Fruit fly (Drosophila melanogaster) whole organism, adult: ENCODE measurements around the gene Cln3.

ENCODE experiments used
- CG11617 ChIP-seq: fragments of 200-800 bp; sonication (Bioruptor generic); optimal IDR thresholded peaks from 2 replicates; lab custom pipeline; 2017; ENCODE audit warnings: mild to moderate bottlenecking, missing biosample characterization, missing genetic modification reagents, missing genetic modification characterization
- CG12768 ChIP-seq: fragments of 200-800 bp; sonication (Bioruptor generic); optimal IDR thresholded peaks from 2 replicates; lab custom pipeline; 2017; ENCODE audit warnings: missing biosample characterization, missing genetic modification characterization, mild to moderate bottlenecking, moderate library complexity, missing genetic modification reagents
- CG14711 ChIP-seq: fragments of 200-800 bp; sonication (Bioruptor generic); optimal IDR thresholded peaks from 2 replicates; lab custom pipeline; 2018; ENCODE audit warnings: missing biosample characterization, mild to moderate bottlenecking, missing genetic modification characterization, moderate library complexity
- CG1620 ChIP-seq: fragments of 200-800 bp; sonication (Bioruptor generic); optimal IDR thresholded peaks from 2 replicates; lab custom pipeline; 2016; ENCODE audit warnings: missing biosample characterization, missing genetic modification characterization
- CG33017 ChIP-seq: fragments of 200-800 bp; sonication (Bioruptor generic); optimal IDR thresholded peaks from 2 replicates; lab custom pipeline; 2018; ENCODE audit warnings: missing biosample characterization, mild to moderate bottlenecking, missing genetic modification characterization, moderate library complexity
- CG5204 ChIP-seq: fragments of 200-800 bp; sonication (Bioruptor generic); optimal IDR thresholded peaks from 2 replicates; lab custom pipeline; 2016; ENCODE audit warnings: missing biosample characterization, missing genetic modification characterization
- CG7045 ChIP-seq: fragments of 200-800 bp; sonication (Bioruptor generic); optimal IDR thresholded peaks from 2 replicates; lab custom pipeline; 2017; ENCODE audit warnings: missing biosample characterization, mild to moderate bottlenecking, missing genetic modification characterization
- CG7101 ChIP-seq: fragments of 200-800 bp; sonication (Bioruptor generic); optimal IDR thresholded peaks from 2 replicates; lab custom pipeline; 2018; ENCODE audit warnings: missing biosample characterization, mild to moderate bottlenecking, missing genetic modification characterization, moderate library complexity
- Clk ChIP-seq: fragments of 200-800 bp; sonication (Bioruptor generic); optimal IDR thresholded peaks from 2 replicates; lab custom pipeline; 2017; ENCODE audit warnings: missing biosample characterization, missing genetic modification characterization
- Crg-1 ChIP-seq: fragments of 200-800 bp; sonication (Bioruptor generic); optimal IDR thresholded peaks from 2 replicates; lab custom pipeline; 2016; ENCODE audit warnings: missing biosample characterization, missing genetic modification characterization
- Hr96 ChIP-seq: fragments of 200-800 bp; sonication (Bioruptor generic); optimal IDR thresholded peaks from 2 replicates; lab custom pipeline; 2016; ENCODE audit warnings: missing biosample characterization, missing genetic modification characterization
- Mnt ChIP-seq: fragments of 200-800 bp; sonication (Bioruptor generic); optimal IDR thresholded peaks from 2 replicates; lab custom pipeline; 2016; ENCODE audit warnings: missing biosample characterization, mild to moderate bottlenecking, missing genetic modification characterization
- bab1 ChIP-seq: fragments of 200-800 bp; sonication (Bioruptor generic); optimal IDR thresholded peaks from 3 replicates; lab custom pipeline; 2019; ENCODE audit warnings: missing biosample characterization, mild to moderate bottlenecking, missing genetic modification characterization, moderate library complexity
- cic ChIP-seq: fragments of 200-800 bp; sonication (Bioruptor generic); optimal IDR thresholded peaks from 2 replicates; lab custom pipeline; 2017; ENCODE audit warnings: missing biosample characterization, mild to moderate bottlenecking, missing genetic modification characterization, moderate library complexity
- cnc ChIP-seq, 2 experiments: fragments of >200 bp; optimal IDR thresholded peaks; 2 replicates each; lab custom pipeline; 2017
- kay ChIP-seq: fragments of 200-800 bp; sonication (Bioruptor generic); peaks from one replicate; lab custom pipeline; 2016; ENCODE audit warnings: missing biosample characterization, missing genetic modification characterization, borderline replicate concordance
- ovo ChIP-seq: fragments of 200-800 bp; sonication (Bioruptor generic); optimal IDR thresholded peaks from 2 replicates; lab custom pipeline; 2016; ENCODE audit warnings: missing biosample characterization, missing genetic modification characterization
- pad ChIP-seq: fragments of 200-800 bp; sonication (Bioruptor generic); optimal IDR thresholded peaks from 3 replicates; lab custom pipeline; 2017; ENCODE audit warnings: missing biosample characterization, missing genetic modification characterization, mild to moderate bottlenecking, moderate library complexity, missing genetic modification reagents
- tj ChIP-seq: fragments of 200-800 bp; sonication (Bioruptor generic); optimal IDR thresholded peaks from 3 replicates; lab custom pipeline; 2017; ENCODE audit warnings: missing biosample characterization, mild to moderate bottlenecking, missing genetic modification characterization, moderate library complexity
- toe ChIP-seq: fragments of 200-800 bp; sonication (Bioruptor generic); optimal IDR thresholded peaks from 2 replicates; lab custom pipeline; 2016; ENCODE audit warnings: missing biosample characterization, missing genetic modification characterization

Cln3 gene

DNA sequence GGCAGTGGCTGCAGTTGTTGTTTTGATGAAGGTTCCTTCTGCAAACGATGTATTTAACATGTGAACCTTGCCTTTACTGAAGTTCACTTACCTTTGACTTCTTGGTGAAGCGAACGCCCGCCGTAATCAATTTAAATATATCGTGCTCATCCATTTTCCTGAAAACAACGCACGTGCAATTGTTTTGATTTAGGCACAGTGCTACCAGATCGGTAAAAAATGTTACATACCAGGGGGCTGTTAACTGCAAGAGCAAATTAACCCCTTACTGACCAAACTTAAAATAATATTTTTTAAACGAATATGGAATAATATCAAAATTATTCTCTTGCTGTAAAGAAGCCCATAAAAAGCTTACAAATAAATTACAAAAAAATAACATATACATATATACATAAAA, 9.4 kb downstream of the Cln3 start, which contains the start of gene ais:
TSS of gene ais (minus strand) at position 205 of the 400 bp plus-strand sequence.
- TF ChIP-seq Mnt (peak; percentile 98), CG11617 (GFP tag; lab: Kevin White, UChicago) (peak; percentile 20), kay (no peak), CG7101 (tag; lab: Kevin White, UChicago) (peak; percentile 55), CG5204 (GFP tag; lab: Kevin White, UChicago) (peak; percentile 32), tj (GFP tag; lab: Kevin White, UChicago) (no peak), toe (GFP tag; lab: Kevin White, UChicago) (peak; percentile 40), CG1620 (GFP tag; lab: Kevin White, UChicago) (no peak)

DNA sequence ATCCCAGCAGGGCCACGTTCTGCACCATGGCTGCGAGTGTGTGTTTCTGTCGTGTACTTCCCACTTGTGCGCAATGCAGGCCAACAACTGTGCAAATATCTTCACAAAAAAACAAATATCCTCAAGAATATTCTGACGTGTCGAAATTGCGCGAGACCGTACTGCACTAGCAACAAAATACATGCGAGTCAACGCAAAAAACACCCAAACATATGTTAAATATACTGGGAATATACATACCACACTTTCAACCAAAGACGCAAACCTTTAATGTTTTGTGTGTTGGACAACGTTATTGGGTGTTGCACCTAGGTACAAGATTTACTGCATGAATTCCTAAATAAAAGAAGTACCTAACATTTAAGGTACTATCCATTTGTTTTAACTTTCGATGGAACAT, 11.8 kb downstream of the Cln3 start, which contains the start of gene NUCB1:
TSS of gene NUCB1 (minus strand) at position 173 of the 400 bp plus-strand sequence.
- TF ChIP-seq CG7045 (GFP tag; lab: Kevin White, UChicago) = no peak
- no peak for TF ChIP-seq cic (GFP tag; lab: Kevin White, UChicago)
- no peak for TF ChIP-seq CG11617 (GFP tag; lab: Kevin White, UChicago)
- TF ChIP-seq CG33017 (tag; lab: Kevin White, UChicago) = no peak
- TF ChIP-seq Hr96 (GFP tag; lab: Kevin White, UChicago) = peak; percentile 64
- TF ChIP-seq CG12768 (GFP tag; lab: Kevin White, UChicago) = no peak
- TF ChIP-seq CG14711 = peak; percentile 45
- TF ChIP-seq CG1620 (GFP tag; lab: Kevin White, UChicago) = peak; percentile 70
- peak; percentile 67 for TF ChIP-seq Crg-1 (GFP tag; lab: Kevin White, UChicago)
- TF ChIP-seq kay = no peak
- TF ChIP-seq pad (GFP tag; lab: Kevin White, UChicago) = peak; percentile 50
- TF ChIP-seq cnc (optimal IDR thresholded peaks at IDR 0.05; lab: Kevin White, UChicago) = no peak
- TF ChIP-seq Mnt = peak; percentile 18
- TF ChIP-seq bab1 (GFP tag; lab: Kevin White, UChicago) = peak; percentile 78
- peak; percentile 50 for TF ChIP-seq ovo
- TF ChIP-seq Clk = no peak
- peak; percentile 42 for TF ChIP-seq CG5204 (GFP tag; lab: Kevin White, UChicago)
- TF ChIP-seq tj (GFP tag; lab: Kevin White, UChicago) = no peak
- TF ChIP-seq CG7101 (tag; lab: Kevin White, UChicago) = peak; percentile 41
- TF ChIP-seq toe (GFP tag; lab: Kevin White, UChicago) = peak; percentile 40

DNA sequence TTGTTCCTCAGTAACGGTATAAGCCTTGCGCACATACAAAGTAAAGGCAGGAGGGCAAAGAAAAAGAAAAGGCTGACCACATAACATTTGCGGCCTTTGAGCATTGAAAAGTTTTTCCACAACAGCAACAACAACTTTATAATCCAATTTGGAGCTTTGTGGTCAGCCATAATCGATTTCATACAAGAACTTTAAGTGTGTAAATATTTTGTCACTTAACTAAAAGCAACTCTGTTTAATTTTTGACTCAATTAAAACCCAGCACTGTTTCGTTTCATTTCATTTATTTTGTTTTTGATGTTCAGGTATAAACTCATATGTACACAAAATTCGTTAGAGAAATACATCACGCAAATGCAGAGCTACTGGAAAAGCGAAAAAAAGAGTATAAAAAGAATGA, 16.4 kb downstream of the Cln3 start, which contains the start of gene CG42816:
TSS of gene CG42816 (minus strand) at position 101 of the 400 bp plus-strand sequence.
- no peak for TF ChIP-seq cnc (optimal IDR thresholded peaks at IDR 0.05; lab: Kevin White, UChicago)
- TF ChIP-seq cic (GFP tag; lab: Kevin White, UChicago) = no peak
- no peak for TF ChIP-seq CG7101 (tag; lab: Kevin White, UChicago)
- TF ChIP-seq CG33017 (tag; lab: Kevin White, UChicago) = no peak
- TF ChIP-seq CG7045 (GFP tag; lab: Kevin White, UChicago) = no peak
- no peak for TF ChIP-seq CG12768 (GFP tag; lab: Kevin White, UChicago)
- TF ChIP-seq Clk = no peak
- no peak for TF ChIP-seq CG14711
- TF ChIP-seq pad (GFP tag; lab: Kevin White, UChicago) = no peak
- TF ChIP-seq tj (GFP tag; lab: Kevin White, UChicago) = no peak
- TF ChIP-seq Mnt = no peak
- no peak for TF ChIP-seq CG11617 (GFP tag; lab: Kevin White, UChicago)

DNA sequence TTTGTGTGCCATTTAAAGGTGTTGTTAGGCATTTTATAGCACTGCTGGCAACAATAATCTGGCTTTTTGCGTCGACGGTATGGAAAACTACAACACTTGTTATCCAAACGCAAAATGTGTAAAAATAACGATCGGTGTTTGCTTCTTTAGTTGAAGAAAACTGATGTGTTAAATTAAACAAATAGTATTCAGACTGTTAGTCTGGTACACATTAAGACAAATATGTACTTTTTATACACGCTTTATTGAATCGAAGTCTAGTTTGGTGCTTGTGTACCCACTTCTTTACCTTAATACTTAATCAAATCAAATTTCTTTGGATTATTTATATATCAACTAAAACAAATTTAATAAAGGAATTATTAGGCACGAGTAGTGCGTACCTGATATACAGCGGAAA, 22.4 kb downstream of the Cln3 start:
- TF ChIP-seq CG1620 (GFP tag; lab: Kevin White, UChicago) = no peak
- no peak for TF ChIP-seq Mnt
- no peak for TF ChIP-seq CG7045 (GFP tag; lab: Kevin White, UChicago)
- no peak for TF ChIP-seq toe (GFP tag; lab: Kevin White, UChicago)

DNA sequence AAGACGTTTGTCGTGTGGAACGTTAAGA, 22.6 kb downstream of the Cln3 start, which contains the start of gene CG42815:
TSS of gene CG42815 (minus strand) at position 20 of the 28 bp plus-strand sequence.
- TF ChIP-seq CG12768 (GFP tag; lab: Kevin White, UChicago) (no peak), CG7101 (tag; lab: Kevin White, UChicago) (no peak), CG7045 (GFP tag; lab: Kevin White, UChicago) (no peak), Clk (no peak), bab1 (GFP tag; lab: Kevin White, UChicago) (no peak), CG11617 (GFP tag; lab: Kevin White, UChicago) (no peak), toe (GFP tag; lab: Kevin White, UChicago) (no peak), CG33017 (tag; lab: Kevin White, UChicago) (no peak), ovo (no peak), cic (GFP tag; lab: Kevin White, UChicago) (no peak), CG5204 (GFP tag; lab: Kevin White, UChicago) (no peak), CG1620 (GFP tag; lab: Kevin White, UChicago) (no peak), CG14711 (no peak), Hr96 (GFP tag; lab: Kevin White, UChicago) (no peak), Mnt (no peak), Crg-1 (GFP tag; lab: Kevin White, UChicago) (no peak), tj (GFP tag; lab: Kevin White, UChicago) (no peak), pad (GFP tag; lab: Kevin White, UChicago) (no peak), cnc (optimal IDR thresholded peaks at IDR 0.05; lab: Kevin White, UChicago) (no peak), kay (no peak)

DNA sequence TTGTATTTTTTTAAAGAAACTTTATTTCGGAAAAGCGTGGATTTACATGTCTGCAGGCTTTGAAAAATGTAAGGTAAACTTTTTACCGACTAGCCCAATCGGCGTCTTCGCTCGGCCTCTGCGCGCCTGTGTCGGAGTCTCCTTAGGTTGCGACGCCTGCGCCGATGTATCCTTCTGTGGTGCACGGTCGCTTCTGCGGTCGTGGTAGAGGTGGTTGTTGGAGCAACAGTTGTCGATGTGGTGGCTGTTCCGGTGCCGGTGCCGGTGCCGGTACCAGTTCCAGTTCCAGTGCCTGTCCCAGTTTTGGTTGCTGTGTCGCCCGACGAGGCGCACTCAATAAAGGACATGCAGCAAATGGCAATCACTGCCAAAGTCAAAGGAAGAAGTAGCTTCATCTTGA, 22.9 kb downstream of the Cln3 start:
- no peak for TF ChIP-seq Mnt
- no peak for TF ChIP-seq ovo
- TF ChIP-seq Clk = no peak
- TF ChIP-seq cic (GFP tag; lab: Kevin White, UChicago) = no peak
- TF ChIP-seq CG7045 (GFP tag; lab: Kevin White, UChicago) = no peak
- TF ChIP-seq Crg-1 (GFP tag; lab: Kevin White, UChicago) = no peak
- TF ChIP-seq CG11617 (GFP tag; lab: Kevin White, UChicago) = no peak
- no peak for TF ChIP-seq CG7101 (tag; lab: Kevin White, UChicago)
- no peak for TF ChIP-seq Hr96 (GFP tag; lab: Kevin White, UChicago)
- TF ChIP-seq kay = no peak
- no peak for TF ChIP-seq bab1 (GFP tag; lab: Kevin White, UChicago)
- TF ChIP-seq tj (GFP tag; lab: Kevin White, UChicago) = no peak
- no peak for TF ChIP-seq pad (GFP tag; lab: Kevin White, UChicago)
- no peak for TF ChIP-seq CG14711
- TF ChIP-seq CG5204 (GFP tag; lab: Kevin White, UChicago) = no peak
- no peak for TF ChIP-seq toe (GFP tag; lab: Kevin White, UChicago)
- no peak for TF ChIP-seq CG33017 (tag; lab: Kevin White, UChicago)
- TF ChIP-seq cnc (optimal IDR thresholded peaks at IDR 0.05; lab: Kevin White, UChicago) = no peak
- TF ChIP-seq CG12768 (GFP tag; lab: Kevin White, UChicago) = no peak
